Worm (Caenorhabditis elegans) whole organism, L2 larva: Measurements from ENCODE around the gene ZK666.15.
"Not testable (repeated sequence)": the region's sequence is repeated elsewhere in the genome, so short reads cannot be mapped to it uniquely, and the experiment has no call there.

Experiments
- C34F6.9 ChIP-seq: fragments of 150-350 bp; optimal IDR thresholded peaks from 2 replicates; lab custom pipeline; 2014; ENCODE audit warnings: missing biosample characterization, missing genetic modification characterization
- ZK546.5 ChIP-seq: sonication (generic microtip); optimal IDR thresholded peaks from 2 replicates; lab custom pipeline; 2017; ENCODE audit warnings: missing biosample characterization, missing genetic modification characterization
- alr-1 ChIP-seq: fragments of 150-350 bp; optimal IDR thresholded peaks from 2 replicates; lab custom pipeline; 2014; ENCODE audit warnings: missing biosample characterization, missing genetic modification characterization
- blmp-1 ChIP-seq: sonication (generic microtip); optimal IDR thresholded peaks from 2 replicates; lab custom pipeline; 2017; ENCODE audit warnings: missing genetic modification characterization, mild to moderate bottlenecking, missing compliant biosample characterization, antibody characterized with exemption, moderate library complexity; ENCODE audit not compliant: insufficient read depth
- ceh-16 ChIP-seq: fragments of 150-350 bp; optimal IDR thresholded peaks from 2 replicates; lab custom pipeline; 2014; ENCODE audit warnings: missing biosample characterization, missing genetic modification characterization
- ceh-82 ChIP-seq: fragments of 150-350 bp; optimal IDR thresholded peaks from 2 replicates; lab custom pipeline; 2014; ENCODE audit warnings: missing biosample characterization, missing genetic modification characterization
- crh-2 ChIP-seq: sonication (generic microtip); optimal IDR thresholded peaks from 2 replicates; lab custom pipeline; 2017; ENCODE audit warnings: missing biosample characterization, missing genetic modification characterization
- dmd-4 ChIP-seq: sonication (generic microtip); optimal IDR thresholded peaks from 2 replicates; lab custom pipeline; 2017; ENCODE audit warnings: missing biosample characterization, missing genetic modification characterization
- egl-27 ChIP-seq: sonication (generic microtip); optimal IDR thresholded peaks from 3 replicates; lab custom pipeline; 2017; ENCODE audit warnings: missing biosample characterization, missing genetic modification reagents, missing genetic modification characterization
- elt-1 ChIP-seq: fragments of 150-350 bp; optimal IDR thresholded peaks from 2 replicates; lab custom pipeline; 2014; ENCODE audit warnings: missing biosample characterization, missing genetic modification characterization
- fos-1 ChIP-seq: fragments of 150-350 bp; optimal IDR thresholded peaks from 2 replicates; lab custom pipeline; 2014; ENCODE audit warnings: missing biosample characterization, missing genetic modification characterization
- lin-11 ChIP-seq: fragments of 150-350 bp; sonication (generic microtip); optimal IDR thresholded peaks from 2 replicates; lab custom pipeline; 2014; ENCODE audit warnings: missing biosample characterization, missing genetic modification characterization, inconsistent platforms, mixed read lengths
- lin-13 ChIP-seq: fragments of 150-350 bp; optimal IDR thresholded peaks from 2 replicates; lab custom pipeline; 2014; ENCODE audit warnings: missing biosample characterization, missing genetic modification reagents, missing genetic modification characterization
- lin-39 ChIP-seq: fragments of 150-350 bp; optimal IDR thresholded peaks from 2 replicates; lab custom pipeline; 2014; ENCODE audit warnings: missing biosample characterization, missing genetic modification reagents, missing genetic modification characterization
- lsy-2 ChIP-seq, 2 experiments: fragments of 150-350 bp in 1 of 2; sonication (generic microtip) in 1 of 2; optimal IDR thresholded peaks; 2 replicates each; lab custom pipeline; 2014 to 2017; ENCODE audit warnings: missing biosample characterization in 2 of 2, missing genetic modification characterization in 2 of 2
- mab-5 ChIP-seq: fragments of 150-350 bp; optimal IDR thresholded peaks from 2 replicates; lab custom pipeline; 2014; ENCODE audit warnings: missing biosample characterization, missing genetic modification characterization
- mbf-1 ChIP-seq: sonication (generic microtip); optimal IDR thresholded peaks from 2 replicates; lab custom pipeline; 2017; ENCODE audit warnings: missing biosample characterization, missing genetic modification characterization
- nhr-23 ChIP-seq: fragments of 150-350 bp; optimal IDR thresholded peaks from 2 replicates; lab custom pipeline; 2014; ENCODE audit warnings: missing biosample characterization, missing genetic modification reagents, missing genetic modification characterization
- nhr-6 ChIP-seq: fragments of 150-350 bp; optimal IDR thresholded peaks from 2 replicates; lab custom pipeline; 2014; ENCODE audit warnings: missing biosample characterization, missing genetic modification characterization
- sem-4 ChIP-seq: fragments of 150-350 bp; optimal IDR thresholded peaks from 2 replicates; lab custom pipeline; 2014; ENCODE audit warnings: missing biosample characterization, missing genetic modification reagents, missing genetic modification characterization
- skn-1 ChIP-seq: sonication (generic microtip); optimal IDR thresholded peaks from 2 replicates; lab custom pipeline; 2017; ENCODE audit warnings: missing biosample characterization, missing genetic modification characterization
- sma-3 ChIP-seq: sonication (generic microtip); optimal IDR thresholded peaks from 2 replicates; lab custom pipeline; 2016; ENCODE audit warnings: missing genetic modification reagents, missing genetic modification characterization, missing compliant biosample characterization
- sma-9 ChIP-seq, 2 experiments: fragments of 150-350 bp in 1 of 2; sonication (generic microtip) in 1 of 2; optimal IDR thresholded peaks; 2 replicates each; lab custom pipeline; 2014 to 2016; ENCODE audit warnings: missing genetic modification characterization in 2 of 2, mild to moderate bottlenecking in 1 of 2, missing biosample characterization in 1 of 2, missing compliant biosample characterization in 1 of 2, missing genetic modification reagents in 1 of 2, moderate library complexity in 1 of 2
- snpc-4 ChIP-seq: fragments of 150-350 bp; optimal IDR thresholded peaks from 2 replicates; lab custom pipeline; 2014; ENCODE audit warnings: missing biosample characterization, missing genetic modification characterization
- unc-39 ChIP-seq: fragments of 150-350 bp; optimal IDR thresholded peaks from 2 replicates; lab custom pipeline; 2014; ENCODE audit warnings: missing biosample characterization, missing genetic modification characterization
- unc-55 ChIP-seq: fragments of 150-350 bp; sonication (generic microtip); optimal IDR thresholded peaks from 3 replicates; lab custom pipeline; 2014; ENCODE audit warnings: missing biosample characterization, missing genetic modification reagents, missing genetic modification characterization
- zag-1 ChIP-seq: fragments of 150-350 bp; optimal IDR thresholded peaks from 2 replicates; lab custom pipeline; 2014; ENCODE audit warnings: missing biosample characterization, missing genetic modification characterization
- ztf-1 ChIP-seq: fragments of 200-800 bp; sonication (Bioruptor generic); conservative IDR thresholded peaks from 2 replicates; pipeline ENCODE4 v1.3.6; 2022; ENCODE audit warnings: missing genetic modification characterization, missing compliant biosample characterization
- ztf-11 ChIP-seq: sonication (generic microtip); optimal IDR thresholded peaks from 2 replicates; lab custom pipeline; 2017; ENCODE audit warnings: missing biosample characterization, missing genetic modification characterization
- ztf-4 ChIP-seq: fragments of 150-350 bp; optimal IDR thresholded peaks from 2 replicates; lab custom pipeline; 2014; ENCODE audit warnings: missing biosample characterization, missing genetic modification characterization

Gene ZK666.15

DNA sequence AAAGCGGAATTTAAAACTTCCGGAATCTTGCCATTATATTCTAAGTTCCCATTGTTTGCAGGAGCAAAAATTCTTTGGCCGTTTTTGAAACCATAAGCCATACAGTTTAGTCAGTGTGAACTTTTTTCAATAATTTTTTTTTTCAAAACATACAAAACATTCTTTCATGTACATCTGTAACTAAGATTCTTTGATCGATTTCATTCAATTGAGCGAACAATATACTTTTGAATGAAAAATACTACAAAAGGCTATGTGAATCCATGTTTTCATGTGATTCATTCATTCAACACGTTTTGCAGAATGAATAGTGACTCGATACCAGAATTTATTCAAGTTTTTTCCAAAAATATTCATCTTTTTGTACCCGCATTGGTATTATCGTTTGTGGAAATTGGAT, at the start of gene ZK666.15:
ZK666.15 (plus strand) TSS at position 301 of the 400 bp plus-strand sequence.
- no peak for TF ChIP-seq alr-1 (tag; lab: Kevin White, UChicago)
- TF ChIP-seq skn-1 (tag; lab: Kevin White, UChicago), result no peak
- no peak for TF ChIP-seq C34F6.9
- no peak for TF ChIP-seq fos-1 (tag; lab: Kevin White, UChicago)
- no peak for TF ChIP-seq lsy-2 (tag; optimal IDR thresholded peaks at IDR 0.05; lab: Kevin White, UChicago)
- TF ChIP-seq sma-3, result no peak
- no peak for TF ChIP-seq lin-11 (tag; lab: Kevin White, UChicago)
- TF ChIP-seq egl-27 (tag; lab: Kevin White, UChicago), result no peak
- no peak for TF ChIP-seq ceh-16 (tag; lab: Kevin White, UChicago)
- TF ChIP-seq mbf-1 (tag; lab: Kevin White, UChicago), result no peak
- TF ChIP-seq dmd-4 (tag; lab: Kevin White, UChicago), result no peak
- no peak for TF ChIP-seq lin-39
- TF ChIP-seq unc-39, result no peak
- TF ChIP-seq sem-4 (tag; lab: Kevin White, UChicago), result no peak
- TF ChIP-seq lin-13 (GFP tag; lab: Kevin White, UChicago), result no peak
- TF ChIP-seq ztf-11 (tag; lab: Kevin White, UChicago), result no peak
- TF ChIP-seq zag-1 (tag; lab: Kevin White, UChicago), result no peak

DNA sequence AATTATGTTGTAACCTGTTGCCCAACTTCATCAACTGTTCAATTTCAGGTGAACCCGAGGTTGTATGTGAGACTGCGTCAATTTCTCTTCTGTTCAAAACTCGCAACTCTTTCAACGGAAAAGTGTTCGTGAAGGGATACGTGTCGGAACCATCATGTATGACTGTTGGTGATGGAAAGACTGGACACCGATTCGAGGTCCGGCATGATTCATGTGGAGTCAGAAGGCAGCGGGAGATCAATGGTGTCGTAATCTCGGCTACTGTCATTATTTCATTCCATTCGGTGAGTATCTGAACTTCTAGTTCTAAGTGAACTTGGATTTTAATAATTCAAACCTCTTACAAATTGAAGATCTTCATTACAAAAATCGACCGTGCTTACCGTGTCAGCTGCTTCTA, 49.0 kb upstream of the ZK666.15 start:
- TF ChIP-seq lin-39 (no peak), ceh-16 (tag; lab: Kevin White, UChicago) (no peak), ZK546.5 (no peak), sem-4 (tag; lab: Kevin White, UChicago) (no peak), ztf-4 (no peak), alr-1 (tag; lab: Kevin White, UChicago) (no peak), unc-55 (GFP tag; lab: Kevin White, UChicago) (no peak), snpc-4 (tag; lab: Kevin White, UChicago) (no peak), zag-1 (tag; lab: Kevin White, UChicago) (no peak), mab-5 (tag; lab: Kevin White, UChicago) (no peak), egl-27 (tag; lab: Kevin White, UChicago) (no peak)

DNA sequence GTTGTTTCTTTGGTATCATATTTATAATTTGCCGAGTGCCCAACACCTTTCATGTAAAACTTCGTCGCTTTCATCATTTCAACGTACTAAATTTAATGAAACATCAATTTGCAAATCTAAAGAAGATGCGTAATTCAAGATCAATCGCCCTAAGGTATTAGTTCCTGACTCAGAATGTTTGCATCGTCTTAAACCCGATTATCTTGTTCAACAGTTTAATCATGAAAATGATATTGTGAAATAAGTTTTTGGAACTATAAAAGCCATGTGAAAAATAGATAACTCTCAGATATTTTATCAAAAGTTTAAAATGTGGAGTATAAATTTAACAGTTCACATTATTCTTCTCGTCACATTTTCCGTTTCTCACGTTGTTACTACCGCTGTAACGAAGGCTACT, 46.9 kb upstream of the ZK666.15 start, which contains the start of gene E04D5.4:
E04D5.4 (plus strand) TSS at position 301 of the 400 bp plus-strand sequence.
- TF ChIP-seq elt-1 (tag; lab: Kevin White, UChicago) (no peak), blmp-1 (tag; lab: Kevin White, UChicago) (no peak), nhr-6 (no peak), crh-2 (tag; lab: Kevin White, UChicago) (no peak), nhr-23 (tag; lab: Kevin White, UChicago) (no peak), ceh-82 (tag; lab: Kevin White, UChicago) (no peak), ztf-11 (tag; lab: Kevin White, UChicago) (no peak), ztf-1 (GFP tag; lab: Robert Waterston, UW) (no peak), zag-1 (tag; lab: Kevin White, UChicago) (no peak)

DNA sequence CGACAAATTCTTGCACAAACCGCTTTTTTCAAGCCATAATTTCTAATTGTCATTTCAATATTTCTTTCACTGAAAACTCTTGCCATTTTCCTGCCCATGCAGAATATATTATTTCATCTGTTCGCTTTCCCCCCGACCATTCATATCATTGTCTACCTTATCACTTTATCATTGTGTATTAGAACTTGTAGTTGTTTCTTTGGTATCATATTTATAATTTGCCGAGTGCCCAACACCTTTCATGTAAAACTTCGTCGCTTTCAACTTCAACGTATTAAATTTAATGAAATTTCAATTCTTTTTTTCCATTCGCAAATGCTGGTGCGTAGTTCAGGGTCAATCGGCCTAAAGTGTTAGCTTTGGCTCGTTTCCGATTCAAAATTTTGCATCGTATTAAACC, 44.0 kb upstream of the ZK666.15 start, which contains the start of gene ZK673.1:
ZK673.1 (plus strand) TSS at position 301 of the 400 bp plus-strand sequence.
- not testable (repeated sequence) for TF ChIP-seq lin-39; nhr-23 (tag; lab: Kevin White, UChicago); sem-4 (tag; lab: Kevin White, UChicago)

DNA sequence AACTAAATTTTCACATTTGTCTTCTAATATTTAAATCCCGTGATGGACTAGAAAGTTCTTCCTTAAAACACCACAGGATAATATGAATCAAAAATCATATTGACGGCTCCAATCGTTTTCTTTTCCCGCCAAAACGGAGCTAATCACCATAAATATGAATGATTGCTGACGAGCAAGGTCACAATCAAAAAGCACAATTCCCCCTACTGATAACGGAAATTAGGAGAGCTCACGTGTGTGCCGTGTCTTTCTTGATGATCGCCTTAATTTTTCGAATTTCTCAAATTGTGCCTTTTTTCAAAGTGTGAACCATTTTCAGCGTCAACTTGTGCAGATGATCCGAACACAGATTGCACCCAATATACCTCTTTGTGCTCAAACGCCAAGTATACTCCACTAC, 42.9 kb upstream of the ZK666.15 start:
- TF ChIP-seq ztf-11 (tag; lab: Kevin White, UChicago), result no peak
- TF ChIP-seq sma-9 (GFP tag; optimal IDR thresholded peaks at IDR 0.05; lab: Kevin White, UChicago), result peak; percentile 50
- no peak for TF ChIP-seq sma-9 (tag; optimal IDR thresholded peaks at IDR 0.05; lab: Kevin White, UChicago)
- peak; percentile 43 for TF ChIP-seq fos-1 (tag; lab: Kevin White, UChicago)
